Worm (Caenorhabditis elegans): Measurements from ENCODE around the gene gst-29.
"Not testable (repeated sequence)": the region's sequence is repeated elsewhere in the genome, so short reads cannot be mapped to it uniquely, and the experiment has no call there.

gst-29 gene

ce11 chrII:15173174-15173573 lies 3.5 kb upstream of the gst-29 start:
- TF ChIP-seq ceh-13 (GFP tag; optimal IDR thresholded peaks at IDR 0.05) (no peak), hmbx-1 (tag; optimal IDR thresholded peaks at IDR 0.05) (no peak), aly-1 (tag; optimal IDR thresholded peaks at IDR 0.05) (no peak), tbx-37 (GFP tag; conservative IDR thresholded peaks at IDR 0.05) (no peak), scrt-1 (GFP tag; IDR thresholded peaks at IDR 0.05) (no peak), hnd-1 (tag; optimal IDR thresholded peaks at IDR 0.05) (no peak), ets-7 (tag; optimal IDR thresholded peaks at IDR 0.05) (no peak), flt-1 (GFP tag; IDR thresholded peaks at IDR 0.05) (no peak), pes-1 (GFP tag; IDR thresholded peaks at IDR 0.05) (no peak), hmg-4 (GFP tag; optimal IDR thresholded peaks at IDR 0.05) (no peak), ama-1 (optimal IDR thresholded peaks at IDR 0.05) (no peak), tra-4 (tag; optimal IDR thresholded peaks at IDR 0.05) (no peak)

ce11 chrII:15171816-15172215 lies 2.2 kb upstream of the gst-29 start, which contains the start of gene gst-39:
gst-39 (minus strand) TSS chrII:15171916.
- TF ChIP-seq hmg-4 (GFP tag; optimal IDR thresholded peaks at IDR 0.05); tbx-37 (GFP tag; conservative IDR thresholded peaks at IDR 0.05); tra-4 (tag; optimal IDR thresholded peaks at IDR 0.05): not testable (repeated sequence)

ce11 chrII:15167340-15167739 lies 2.3 kb downstream of the gst-29 start, which contains the start of gene gst-28:
gst-28 (minus strand) TSS chrII:15167577.
- TF ChIP-seq ama-1 (optimal IDR thresholded peaks at IDR 0.05), result no peak
- no peak for TF ChIP-seq scrt-1 (GFP tag; IDR thresholded peaks at IDR 0.05)
- no peak for TF ChIP-seq ceh-13 (GFP tag; optimal IDR thresholded peaks at IDR 0.05)
- no peak for TF ChIP-seq ceh-36 (tag; optimal IDR thresholded peaks at IDR 0.05)
- TF ChIP-seq hnd-1 (tag; optimal IDR thresholded peaks at IDR 0.05), result no peak
- no peak for TF ChIP-seq hmg-4 (GFP tag; optimal IDR thresholded peaks at IDR 0.05)

- TF ChIP-seq hnd-1 (tag; optimal IDR thresholded peaks at IDR 0.05), result peak; percentile 79
- TF ChIP-seq tra-4 (tag; optimal IDR thresholded peaks at IDR 0.05), result peak; percentile 33
- TF ChIP-seq ets-7 (tag; optimal IDR thresholded peaks at IDR 0.05), result peak; percentile 65
- peak; percentile 75 for TF ChIP-seq ceh-13 (GFP tag; optimal IDR thresholded peaks at IDR 0.05)
- TF ChIP-seq tbx-37 (GFP tag; conservative IDR thresholded peaks at IDR 0.05), result peak; percentile 75
- TF ChIP-seq pes-1 (GFP tag; IDR thresholded peaks at IDR 0.05), result peak; percentile 88
- TF ChIP-seq ceh-36 (tag; optimal IDR thresholded peaks at IDR 0.05), result peak; percentile 81
- TF ChIP-seq hmbx-1 (tag; optimal IDR thresholded peaks at IDR 0.05), result peak; percentile 43
- peak; percentile 91 for TF ChIP-seq scrt-1 (GFP tag; IDR thresholded peaks at IDR 0.05)
- TF ChIP-seq hmg-4 (GFP tag; optimal IDR thresholded peaks at IDR 0.05), result peak; percentile 92
- peak; percentile 92 for TF ChIP-seq F13C5.2 (tag; optimal IDR thresholded peaks at IDR 0.05)
- TF ChIP-seq tbx-11 (GFP tag; IDR thresholded peaks at IDR 0.05), result peak; percentile 86
- peak; percentile 86 for TF ChIP-seq sea-1 (GFP tag; conservative IDR thresholded peaks at IDR 0.05)
- peak; percentile 76 for TF ChIP-seq B0310.2 (tag; optimal IDR thresholded peaks at IDR 0.05)
- peak; percentile 90 for TF ChIP-seq flt-1 (GFP tag; IDR thresholded peaks at IDR 0.05)
- peak; percentile 82 for TF ChIP-seq aly-1 (tag; optimal IDR thresholded peaks at IDR 0.05)
- TF ChIP-seq ama-1 (optimal IDR thresholded peaks at IDR 0.05), result no peak
Observed at ce11 chrII:15165681-15166235, 3.9 kb downstream of the gst-29 start, which contains the start of gene gst-27. gst-27 (minus strand) TSS chrII:15165731.

ce11 chrII:15164453-15164852 lies 5.2 kb downstream of the gst-29 start, which contains the start of gene gst-26:
gst-26 (minus strand) TSS chrII:15164553.
- no peak for TF ChIP-seq sea-1 (GFP tag; conservative IDR thresholded peaks at IDR 0.05)
- no peak for TF ChIP-seq ceh-36 (tag; optimal IDR thresholded peaks at IDR 0.05)
- no peak for TF ChIP-seq tbx-37 (GFP tag; conservative IDR thresholded peaks at IDR 0.05)
- no peak for TF ChIP-seq tra-4 (tag; optimal IDR thresholded peaks at IDR 0.05)
- no peak for TF ChIP-seq hmbx-1 (tag; optimal IDR thresholded peaks at IDR 0.05)
- no peak for TF ChIP-seq tbx-11 (GFP tag; IDR thresholded peaks at IDR 0.05)
- no peak for TF ChIP-seq aly-1 (tag; optimal IDR thresholded peaks at IDR 0.05)
- no peak for TF ChIP-seq ceh-13 (GFP tag; optimal IDR thresholded peaks at IDR 0.05)
- TF ChIP-seq hnd-1 (tag; optimal IDR thresholded peaks at IDR 0.05), result no peak
- TF ChIP-seq B0310.2 (tag; optimal IDR thresholded peaks at IDR 0.05), result no peak
- no peak for TF ChIP-seq hmg-4 (GFP tag; optimal IDR thresholded peaks at IDR 0.05)
- TF ChIP-seq scrt-1 (GFP tag; IDR thresholded peaks at IDR 0.05), result no peak
- TF ChIP-seq pes-1 (GFP tag; IDR thresholded peaks at IDR 0.05), result no peak
- TF ChIP-seq ets-7 (tag; optimal IDR thresholded peaks at IDR 0.05), result no peak
- TF ChIP-seq flt-1 (GFP tag; IDR thresholded peaks at IDR 0.05), result no peak

ce11 chrII:15158364-15158763 lies 11.3 kb downstream of the gst-29 start:
- TF ChIP-seq aly-1 (tag; optimal IDR thresholded peaks at IDR 0.05) (no peak), ceh-36 (tag; optimal IDR thresholded peaks at IDR 0.05) (peak; percentile 82)

ce11 chrII:15157880-15158279 lies 11.8 kb downstream of the gst-29 start, which contains the start of gene ptr-20:
ptr-20 (plus strand) TSS chrII:15158180.
- TF ChIP-seq tbx-11 (GFP tag; IDR thresholded peaks at IDR 0.05), result no peak

- TF ChIP-seq flt-1 (GFP tag; IDR thresholded peaks at IDR 0.05) (no peak), ets-7 (tag; optimal IDR thresholded peaks at IDR 0.05) (no peak), hmg-4 (GFP tag; optimal IDR thresholded peaks at IDR 0.05) (no peak), tbx-37 (GFP tag; conservative IDR thresholded peaks at IDR 0.05) (no peak), tra-4 (tag; optimal IDR thresholded peaks at IDR 0.05) (no peak), ama-1 (optimal IDR thresholded peaks at IDR 0.05) (no peak), sea-1 (GFP tag; conservative IDR thresholded peaks at IDR 0.05) (no peak), scrt-1 (GFP tag; IDR thresholded peaks at IDR 0.05) (no peak), ceh-36 (tag; optimal IDR thresholded peaks at IDR 0.05) (no peak), ceh-13 (GFP tag; optimal IDR thresholded peaks at IDR 0.05) (no peak), hnd-1 (tag; optimal IDR thresholded peaks at IDR 0.05) (no peak), F13C5.2 (tag; optimal IDR thresholded peaks at IDR 0.05) (no peak), tbx-11 (GFP tag; IDR thresholded peaks at IDR 0.05) (no peak), aly-1 (tag; optimal IDR thresholded peaks at IDR 0.05) (no peak), pes-1 (GFP tag; IDR thresholded peaks at IDR 0.05) (no peak), hmbx-1 (tag; optimal IDR thresholded peaks at IDR 0.05) (no peak), B0310.2 (tag; optimal IDR thresholded peaks at IDR 0.05) (no peak)
Observed at ce11 chrII:15148442-15148841, 21.2 kb downstream of the gst-29 start.
